Fruit fly (Drosophila melanogaster): ENCODE results near the gene CG33325.

dm6 chr3R:8725179-8725578, 45.3 kb upstream of the CG33325 start, which contains the start of gene ouib:
- TF ChIP-seq ttk (optimal IDR thresholded peaks at IDR 0.05) = no peak
- TF ChIP-seq psq (optimal IDR thresholded peaks at IDR 0.05) = no peak
- no peak for TF ChIP-seq Sin3A (optimal IDR thresholded peaks at IDR 0.05)
- TF ChIP-seq Myc (optimal IDR thresholded peaks at IDR 0.05) = no peak
- no peak for TF ChIP-seq insv (optimal IDR thresholded peaks at IDR 0.05)
- no peak for TF ChIP-seq h (optimal IDR thresholded peaks at IDR 0.05)
